Worm (Caenorhabditis elegans) whole organism, L2 larva: ENCODE data around the gene fbxb-15.

Source experiments
- elt-1 ChIP-seq: fragments of 150-350 bp; optimal IDR thresholded peaks from 2 replicates; lab custom pipeline; 2014; ENCODE audit warnings: missing biosample characterization, missing genetic modification characterization
- lsy-2 ChIP-seq, 2 experiments: fragments of 150-350 bp in 1 of 2; sonication (generic microtip) in 1 of 2; optimal IDR thresholded peaks; 2 replicates each; lab custom pipeline; 2014 to 2017; ENCODE audit warnings: missing biosample characterization in 2 of 2, missing genetic modification characterization in 2 of 2
- ztf-11 ChIP-seq: sonication (generic microtip); optimal IDR thresholded peaks from 2 replicates; lab custom pipeline; 2017; ENCODE audit warnings: missing biosample characterization, missing genetic modification characterization

DNA sequence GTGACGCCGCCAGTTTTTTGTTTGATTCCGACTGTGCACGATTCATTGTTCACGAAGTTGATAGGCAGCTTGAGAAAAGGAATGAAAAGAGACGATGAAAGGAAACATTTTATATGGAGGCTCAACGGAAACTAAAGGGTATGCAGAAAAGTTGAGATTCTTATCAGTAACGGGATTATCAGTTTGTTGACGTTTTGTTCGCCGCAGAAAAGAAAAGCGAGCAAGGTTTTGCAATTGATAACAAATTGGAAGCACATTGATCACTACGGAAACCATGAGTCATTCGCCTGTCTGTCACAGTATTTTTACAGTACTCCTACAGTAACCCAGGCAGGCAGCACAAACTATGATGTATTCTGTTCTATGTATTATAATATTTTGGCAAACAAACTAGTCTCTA is 17.3 kb downstream of the fbxb-15 start:
- TF ChIP-seq ztf-11 (tag; lab: Kevin White, UChicago), result no peak
- no peak for TF ChIP-seq lsy-2 (tag; optimal IDR thresholded peaks at IDR 0.05; lab: Kevin White, UChicago)
- TF ChIP-seq elt-1 (tag; lab: Kevin White, UChicago), result no peak
